Worm (Caenorhabditis elegans): ENCODE measurements around the gene F31A3.3.

DNA sequence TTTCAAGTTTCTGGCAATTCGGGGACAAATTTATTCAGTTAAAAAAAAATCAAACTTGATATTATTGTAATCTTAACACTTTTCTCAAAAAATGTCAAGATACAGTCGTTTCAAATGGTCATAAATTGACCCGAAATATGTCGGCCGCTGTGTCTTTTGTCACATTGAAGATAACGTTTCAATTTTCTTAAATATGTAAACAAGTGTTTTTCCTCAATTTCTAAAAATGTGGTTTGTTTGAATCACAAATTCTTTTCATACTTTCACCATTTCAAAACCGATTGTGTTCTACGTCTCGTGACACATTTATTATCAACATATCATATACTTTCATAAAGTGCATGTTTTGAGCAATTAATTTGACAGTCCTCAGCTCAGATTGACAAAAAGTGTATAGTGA, 31.6 kb downstream of the F31A3.3 start:
- TF ChIP-seq B0310.2 (tag; optimal IDR thresholded peaks at IDR 0.05) (no peak), ama-1 (optimal IDR thresholded peaks at IDR 0.05) (no peak), tra-4 (tag; optimal IDR thresholded peaks at IDR 0.05) (no peak), ceh-36 (tag; optimal IDR thresholded peaks at IDR 0.05) (no peak), hmbx-1 (tag; optimal IDR thresholded peaks at IDR 0.05) (no peak), sea-1 (GFP tag; conservative IDR thresholded peaks at IDR 0.05) (no peak)

All from whole organism, early embryonic.